Worm (Caenorhabditis elegans) whole organism, L4 larva: ENCODE data around the gene snr-4.

ENCODE experiments used
- F49E8.2 ChIP-seq: sonication (generic microtip); optimal IDR thresholded peaks from 2 replicates; lab custom pipeline; 2016; ENCODE audit warnings: missing compliant biosample characterization, mild to moderate bottlenecking, missing genetic modification characterization, borderline replicate concordance
- R02D3.7 ChIP-seq: fragments of 150-350 bp; sonication (generic microtip); optimal IDR thresholded peaks from 3 replicates; lab custom pipeline; 2014; ENCODE audit warnings: missing biosample characterization, missing genetic modification characterization
- T20F7.1 ChIP-seq: fragments of 200-800 bp; sonication (Bioruptor generic); optimal IDR thresholded peaks from 2 replicates; lab custom pipeline; 2018; ENCODE audit warnings: mild to moderate bottlenecking, missing genetic modification characterization, missing compliant biosample characterization
- Y105C5A.15 ChIP-seq: fragments of 200-800 bp; sonication (Bioruptor generic); IDR thresholded peaks from 2 replicates; pipeline ENCODE4 v1.3.6; 2022; ENCODE audit warnings: missing genetic modification characterization, missing compliant biosample characterization
- ZK546.5 ChIP-seq, 2 experiments: sonication (generic microtip); optimal IDR thresholded peaks; 2 replicates each; lab custom pipeline; 2017; ENCODE audit warnings: missing biosample characterization in 2 of 2, missing genetic modification characterization in 2 of 2
- aha-1 ChIP-seq: fragments of 150-350 bp; peaks from one replicate; lab custom pipeline; 2014; ENCODE audit warnings: missing biosample characterization, missing genetic modification characterization
- aly-2 ChIP-seq: sonication (generic microtip); optimal IDR thresholded peaks from 2 replicates; lab custom pipeline; 2018; ENCODE audit warnings: missing biosample characterization, missing genetic modification characterization
- ceh-32 ChIP-seq: sonication (generic microtip); optimal IDR thresholded peaks from 2 replicates; lab custom pipeline; 2016; ENCODE audit warnings: mild to moderate bottlenecking, missing genetic modification characterization, missing compliant biosample characterization; ENCODE audit not compliant: poor library complexity
- daf-12 ChIP-seq: fragments of 150-350 bp; optimal IDR thresholded peaks from 2 replicates; lab custom pipeline; 2014; ENCODE audit warnings: missing biosample characterization, missing genetic modification reagents, missing genetic modification characterization
- daf-16 ChIP-seq, 3 experiments: sonication (generic microtip); optimal IDR thresholded peaks; 2 replicates each; lab custom pipeline; 2016 to 2017; ENCODE audit warnings: missing genetic modification characterization in 3 of 3, missing genetic modification reagents in 3 of 3, mild to moderate bottlenecking in 2 of 3, missing compliant biosample characterization in 2 of 3, missing biosample characterization in 1 of 3, moderate library complexity in 1 of 3
- daf-19 ChIP-seq: fragments of 200-800 bp; sonication (Bioruptor generic); conservative IDR thresholded peaks from 2 replicates; pipeline ENCODE4 v1.3.6; 2022; ENCODE audit warnings: missing genetic modification characterization, missing compliant biosample characterization
- daf-8 ChIP-seq: fragments of 200-800 bp; sonication (Bioruptor generic); IDR thresholded peaks from 2 replicates; pipeline ENCODE4 v1.3.6; 2022; ENCODE audit warnings: missing genetic modification characterization, missing compliant biosample characterization
- dmd-6 ChIP-seq: fragments of 200-800 bp; sonication (Bioruptor generic); IDR thresholded peaks from 2 replicates; pipeline ENCODE4 v1.3.6; 2022; ENCODE audit warnings: missing genetic modification reagents, missing genetic modification characterization, missing compliant biosample characterization
- dve-1 ChIP-seq: sonication (generic microtip); optimal IDR thresholded peaks from 2 replicates; lab custom pipeline; 2017; ENCODE audit warnings: antibody characterized with exemption, mild to moderate bottlenecking, missing genetic modification characterization, missing compliant biosample characterization; ENCODE audit not compliant: insufficient read depth
- gei-8 ChIP-seq: fragments of 200-800 bp; sonication (Bioruptor generic); optimal IDR thresholded peaks from 2 replicates; lab custom pipeline; 2018; ENCODE audit warnings: mild to moderate bottlenecking, missing genetic modification characterization, missing compliant biosample characterization
- hlh-11 ChIP-seq: fragments of 200-800 bp; sonication (Bioruptor generic); optimal IDR thresholded peaks from 2 replicates; lab custom pipeline; 2018; ENCODE audit warnings: mild to moderate bottlenecking, missing genetic modification characterization, missing compliant biosample characterization
- hlh-30 ChIP-seq: sonication (generic microtip); optimal IDR thresholded peaks from 2 replicates; lab custom pipeline; 2017; ENCODE audit warnings: antibody characterized with exemption, mild to moderate bottlenecking, missing genetic modification characterization, missing compliant biosample characterization; ENCODE audit not compliant: insufficient read depth
- lin-1 ChIP-seq: fragments of 200-800 bp; sonication (Bioruptor generic); IDR thresholded peaks from 2 replicates; pipeline ENCODE4 v1.3.6; 2022; ENCODE audit warnings: missing genetic modification reagents, missing genetic modification characterization, missing compliant biosample characterization
- lin-29 ChIP-seq: fragments of 200-800 bp; sonication (Bioruptor generic); IDR thresholded peaks from 2 replicates; pipeline ENCODE4 v1.3.6; 2022; ENCODE audit warnings: missing genetic modification reagents, missing genetic modification characterization, missing compliant biosample characterization
- lin-39 ChIP-seq: fragments of 150-350 bp; optimal IDR thresholded peaks from 2 replicates; lab custom pipeline; 2014; ENCODE audit warnings: missing biosample characterization, missing genetic modification reagents, missing genetic modification characterization
- madf-9 ChIP-seq: fragments of 200-800 bp; sonication (Bioruptor generic); conservative IDR thresholded peaks from 2 replicates; pipeline ENCODE4 v1.3.6; 2022; ENCODE audit warnings: missing genetic modification reagents, missing genetic modification characterization, missing compliant biosample characterization
- mdt-29 ChIP-seq: fragments of 200-800 bp; sonication (Bioruptor generic); IDR thresholded peaks from 2 replicates; pipeline ENCODE4 v1.3.6; 2022; ENCODE audit warnings: missing genetic modification reagents, missing genetic modification characterization, missing compliant biosample characterization
- mep-1 ChIP-seq: fragments of 150-350 bp; sonication (generic microtip); optimal IDR thresholded peaks from 3 replicates; lab custom pipeline; 2014; ENCODE audit warnings: missing biosample characterization, missing genetic modification characterization
- mxl-2 ChIP-seq: fragments of 200-800 bp; sonication (Bioruptor generic); conservative IDR thresholded peaks from 2 replicates; pipeline ENCODE4 v1.3.6; 2022; ENCODE audit warnings: missing genetic modification reagents, missing genetic modification characterization, missing compliant biosample characterization
- mxl-3 ChIP-seq: fragments of 200-800 bp; sonication (Bioruptor generic); optimal IDR thresholded peaks from 2 replicates; lab custom pipeline; 2018; ENCODE audit warnings: mild to moderate bottlenecking, missing genetic modification characterization, missing compliant biosample characterization
- nhr-102 ChIP-seq: sonication (generic microtip); optimal IDR thresholded peaks from 2 replicates; lab custom pipeline; 2016; ENCODE audit warnings: mild to moderate bottlenecking, missing genetic modification characterization, moderate library complexity, missing compliant biosample characterization
- nhr-111 ChIP-seq: fragments of 200-800 bp; sonication (Bioruptor generic); optimal IDR thresholded peaks from 2 replicates; lab custom pipeline; 2018; ENCODE audit warnings: mild to moderate bottlenecking, missing genetic modification characterization, missing compliant biosample characterization
- nhr-28 ChIP-seq: fragments of 150-350 bp; optimal IDR thresholded peaks from 2 replicates; lab custom pipeline; 2014; ENCODE audit warnings: missing biosample characterization, missing genetic modification characterization
- nhr-41 ChIP-seq: fragments of 200-800 bp; sonication (Bioruptor generic); IDR thresholded peaks from 2 replicates; pipeline ENCODE4 v1.3.6; 2022; ENCODE audit warnings: missing genetic modification reagents, missing genetic modification characterization, missing compliant biosample characterization
- nhr-48 ChIP-seq: sonication (generic microtip); optimal IDR thresholded peaks from 2 replicates; lab custom pipeline; 2016; ENCODE audit warnings: mild to moderate bottlenecking, missing genetic modification characterization, missing compliant biosample characterization
- nhr-77 ChIP-seq: fragments of 150-350 bp; optimal IDR thresholded peaks from 2 replicates; lab custom pipeline; 2014; ENCODE audit warnings: missing biosample characterization, missing genetic modification characterization
- pqm-1 ChIP-seq: sonication (generic microtip); optimal IDR thresholded peaks from 2 replicates; lab custom pipeline; 2017; ENCODE audit warnings: missing biosample characterization, missing genetic modification characterization
- sdz-12 ChIP-seq: fragments of 200-800 bp; sonication (Bioruptor generic); optimal IDR thresholded peaks from 2 replicates; lab custom pipeline; 2018; ENCODE audit warnings: mild to moderate bottlenecking, missing genetic modification characterization, missing compliant biosample characterization
- skn-1 ChIP-seq: fragments of 150-350 bp; optimal IDR thresholded peaks from 2 replicates; lab custom pipeline; 2014; ENCODE audit warnings: missing biosample characterization, missing genetic modification characterization
- unc-62 ChIP-seq, 3 experiments: fragments of 150-350 bp in 1 of 3; sonication (generic microtip); optimal IDR thresholded peaks in 2 of 3; peaks in 1 of 3; 1 replicate in 1 of 3; 2 replicates in 2 of 3; lab custom pipeline; 2014 to 2017; ENCODE audit warnings: missing biosample characterization in 3 of 3, missing genetic modification characterization in 3 of 3, missing genetic modification reagents in 3 of 3, missing genotype in 1 of 3
- zfp-2 ChIP-seq: sonication (generic microtip); optimal IDR thresholded peaks from 2 replicates; lab custom pipeline; 2016; ENCODE audit warnings: mild to moderate bottlenecking, missing genetic modification characterization, missing compliant biosample characterization
- ztf-11 ChIP-seq: fragments of 150-350 bp; optimal IDR thresholded peaks from 2 replicates; lab custom pipeline; 2014; ENCODE audit warnings: missing biosample characterization, missing genetic modification characterization

snr-4 gene

ce11 chrV:11976734-11977133 lies 2.8 kb downstream of the snr-4 start (continued):
- TF ChIP-seq dmd-6 (GFP tag; lab: Robert Waterston, UW), result peak; percentile 80
- no peak for TF ChIP-seq aha-1
- no peak for TF ChIP-seq lin-29 (GFP tag; lab: Robert Waterston, UW)
- no peak for TF ChIP-seq nhr-111 (GFP tag; lab: Kevin White, UChicago)
- no peak for TF ChIP-seq lin-39 (tag; lab: Kevin White, UChicago)
- no peak for TF ChIP-seq mdt-29 (GFP tag; lab: Robert Waterston, UW)
- TF ChIP-seq nhr-41 (GFP tag; lab: Robert Waterston, UW), result no peak

ce11 chrV:11975233-11975632 lies 4.3 kb downstream of the snr-4 start, which contains the start of gene cpr-1:
Gene cpr-1 (plus strand): TSS chrV:11975551.
- peak; percentile 25 for TF ChIP-seq nhr-77 (tag; lab: Kevin White, UChicago)
- peak; percentile 12 for TF ChIP-seq hlh-30 (tag; lab: Kevin White, UChicago)
- TF ChIP-seq unc-62 (GFP tag; optimal IDR thresholded peaks at IDR 0.05 in 1 of 2; lab: Kevin White, UChicago), result peak in 1 of 2 experiments; percentile 75
- no peak for TF ChIP-seq unc-62 (tag; optimal IDR thresholded peaks at IDR 0.05; lab: Kevin White, UChicago)
- no peak for TF ChIP-seq R02D3.7 (tag; lab: Kevin White, UChicago)
- TF ChIP-seq aha-1, result no peak
- no peak for TF ChIP-seq mxl-2
- TF ChIP-seq ztf-11, result no peak
- TF ChIP-seq hlh-11, result peak; percentile 87
- TF ChIP-seq madf-9 (GFP tag; lab: Robert Waterston, UW), result no peak
- no peak for TF ChIP-seq mep-1 (tag; lab: Kevin White, UChicago)
- TF ChIP-seq ZK546.5 (tag; optimal IDR thresholded peaks at IDR 0.05; lab: Kevin White, UChicago), result no peak
- TF ChIP-seq sdz-12 (GFP tag; lab: Kevin White, UChicago), result no peak
- TF ChIP-seq daf-8 (GFP tag; lab: Robert Waterston, UW), result no peak
- peak; percentile 80 for TF ChIP-seq lin-1 (GFP tag; lab: Robert Waterston, UW)
- TF ChIP-seq dve-1, result peak; percentile 65
- TF ChIP-seq nhr-28, result peak; percentile 69
- no peak for TF ChIP-seq lin-29 (GFP tag; lab: Robert Waterston, UW)
- TF ChIP-seq nhr-48 (tag; lab: Kevin White, UChicago), result peak; percentile 69
- TF ChIP-seq daf-16 (GFP tag; optimal IDR thresholded peaks at IDR 0.05; lab: Kevin White, UChicago), result no peak
- TF ChIP-seq daf-16 (tag; optimal IDR thresholded peaks at IDR 0.05; lab: Kevin White, UChicago), result peak; percentile 42
- no peak for TF ChIP-seq gei-8 (GFP tag; lab: Kevin White, UChicago)
- peak; percentile 77 for TF ChIP-seq pqm-1 (tag; lab: Kevin White, UChicago)
- TF ChIP-seq F49E8.2 (tag; lab: Kevin White, UChicago), result no peak
- TF ChIP-seq nhr-102 (tag; lab: Kevin White, UChicago), result no peak
- TF ChIP-seq dmd-6 (GFP tag; lab: Robert Waterston, UW), result peak; percentile 92
- peak; percentile 22 for TF ChIP-seq T20F7.1 (GFP tag; lab: Kevin White, UChicago)
- TF ChIP-seq daf-12 (tag; lab: Kevin White, UChicago), result no peak
- TF ChIP-seq ceh-32 (tag; lab: Kevin White, UChicago), result no peak

ce11 chrV:11964723-11965122 lies 14.8 kb downstream of the snr-4 start, which contains the start of gene F58H1.7:
Gene F58H1.7 (minus strand): TSS chrV:11964823.
- TF ChIP-seq daf-19 (GFP tag; lab: Robert Waterston, UW) (no peak), mxl-3 (GFP tag; lab: Kevin White, UChicago) (no peak), nhr-102 (tag; lab: Kevin White, UChicago) (no peak), Y105C5A.15 (no peak), aly-2 (tag; lab: Kevin White, UChicago) (no peak), skn-1 (tag; lab: Kevin White, UChicago) (no peak), zfp-2 (tag; lab: Kevin White, UChicago) (no peak)
